Fruit fly (Drosophila melanogaster) ovary, adult (tissue): ENCODE data around the gene CtsL4.

Experiments used
- CG17801 ChIP-seq: fragments of 200-800 bp; optimal IDR thresholded peaks from 2 replicates; lab custom pipeline; 2019; ENCODE audit warnings: missing biosample characterization, mild to moderate bottlenecking, missing genetic modification characterization, moderate library complexity; ENCODE audit not compliant: partially characterized antibody

The CtsL4 gene

DNA sequence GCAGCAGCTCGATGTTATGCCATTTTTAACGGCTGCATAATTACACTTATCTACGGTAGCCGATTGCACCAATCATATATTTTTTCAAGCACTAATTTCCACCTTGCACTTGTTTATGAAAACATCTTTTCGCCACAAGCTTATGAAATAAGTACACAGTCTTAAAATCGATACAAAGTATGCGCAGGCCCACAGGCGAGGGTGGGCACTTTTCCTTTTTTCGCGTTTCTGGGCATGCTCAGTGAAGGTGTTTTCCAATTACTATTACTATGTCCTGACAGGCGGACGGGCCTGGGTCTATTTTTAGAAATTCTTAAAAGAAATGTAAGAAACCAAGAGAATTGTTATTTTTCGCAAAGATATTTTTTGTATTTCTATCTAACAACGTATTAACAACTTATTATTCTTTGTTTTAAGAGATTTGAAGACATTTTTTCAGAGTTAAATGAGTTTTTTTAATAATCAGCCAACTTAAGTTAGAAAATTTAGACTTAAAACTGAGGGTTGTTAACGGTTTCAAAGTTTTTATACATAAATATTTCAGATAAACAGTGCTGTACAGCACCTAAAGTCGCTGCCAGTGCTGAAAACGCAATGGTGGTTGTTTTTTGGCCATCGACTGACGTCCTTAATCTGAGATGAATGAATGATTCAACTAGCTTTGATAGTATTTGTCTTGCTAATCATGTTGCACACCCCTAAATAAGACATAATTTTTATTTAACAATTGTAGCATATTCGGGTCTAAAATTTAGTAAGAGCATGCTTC, 45.6 kb downstream of the CtsL4 start, which contains the start of gene Cdk5alpha:
Cdk5alpha (minus strand) TSS at position 343 of the 769 bp plus-strand sequence.
- TF ChIP-seq CG17801 (GFP tag; lab: Kevin White, UChicago): no peak

DNA sequence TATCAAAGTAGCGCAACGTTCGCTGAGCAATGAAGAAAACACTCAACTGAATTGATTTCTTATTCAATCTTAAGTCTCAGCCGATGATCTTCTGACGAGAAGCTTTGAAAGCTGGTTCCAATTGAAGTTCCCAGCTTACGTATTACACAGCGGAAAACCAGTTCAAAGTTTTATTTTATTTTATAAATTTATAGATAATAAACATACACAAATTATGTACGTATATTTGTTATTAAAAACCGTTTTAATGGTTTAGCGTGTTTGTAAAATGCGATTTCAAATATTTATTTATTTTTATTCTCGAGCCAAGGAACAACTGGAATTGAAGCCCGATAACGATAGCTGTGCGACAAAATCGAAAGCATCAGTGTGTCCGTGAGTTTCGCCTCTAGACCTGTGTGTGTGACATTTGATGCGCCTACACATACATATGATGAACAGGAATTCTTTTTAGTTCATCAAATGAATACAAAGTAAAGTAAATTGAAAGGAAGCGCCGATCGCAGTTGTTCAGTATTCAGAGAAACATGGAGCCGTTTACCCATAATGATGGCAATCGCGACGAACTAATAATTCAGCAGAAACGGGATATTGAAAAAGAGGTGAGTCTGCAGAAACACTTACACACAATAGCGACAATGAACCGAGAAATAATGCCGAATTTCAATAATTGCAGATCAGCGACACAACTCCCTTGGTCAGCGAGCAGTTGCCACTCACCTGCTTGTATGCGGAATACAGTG, 49.7 kb downstream of the CtsL4 start, which contains the start of the genes CG5390 and CG4968:
CG5390 (minus strand) TSS at position 77 of the 743 bp plus-strand sequence.
CG4968 (plus strand) TSS at position 405 of the 743 bp plus-strand sequence.
- peak; percentile 87 for TF ChIP-seq CG17801 (GFP tag; lab: Kevin White, UChicago)

DNA sequence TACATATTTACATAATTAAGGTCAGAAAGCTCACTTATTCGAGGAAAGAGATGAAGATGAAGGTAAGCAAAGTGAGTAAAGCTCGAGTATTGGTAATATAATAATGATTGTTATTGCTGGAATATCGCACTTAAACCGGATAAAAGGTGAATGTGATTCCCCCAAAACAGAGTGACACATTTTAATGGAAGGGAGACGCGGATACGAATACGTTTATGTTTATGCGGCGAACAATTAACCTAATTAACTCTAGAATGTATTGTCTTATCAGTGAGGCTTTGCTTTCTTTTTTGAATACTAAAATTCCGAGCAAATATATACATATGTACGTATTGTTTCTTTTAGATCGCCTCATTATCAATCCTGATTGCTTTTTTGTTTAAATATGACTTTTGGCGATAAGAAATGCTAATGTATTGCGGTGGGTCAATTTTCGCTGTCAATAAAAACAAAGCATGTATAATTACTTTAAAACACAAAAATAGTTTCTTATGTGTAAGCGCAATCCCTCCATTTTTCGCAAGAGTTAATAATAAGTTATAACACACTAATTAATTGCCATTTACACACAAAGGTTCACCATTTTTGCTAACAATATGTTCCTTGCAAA, 50.8 kb downstream of the CtsL4 start:
- TF ChIP-seq CG17801 (GFP tag; lab: Kevin White, UChicago): no peak
